Fruit fly (Drosophila melanogaster) whole organism, embryonic: ENCODE data around the gene CG33267.

Experiments used
- Asciz ChIP-seq: fragments of 200-800 bp; sonication (Bioruptor generic); optimal IDR thresholded peaks from 2 replicates; lab custom pipeline; 2017; ENCODE audit warnings: missing biosample characterization, mild to moderate bottlenecking, missing genetic modification characterization, missing genetic modification reagents
- CG10366 ChIP-seq: fragments of 200-800 bp; sonication (Bioruptor generic); IDR thresholded peaks from 2 replicates; pipeline ENCODE4 v1.3.6; 2022; ENCODE audit warnings: missing biosample characterization, missing genetic modification characterization
- CG10979 ChIP-seq: fragments of 200-800 bp; sonication (Bioruptor generic); optimal IDR thresholded peaks from 2 replicates; lab custom pipeline; 2018; ENCODE audit warnings: missing biosample characterization, mild to moderate bottlenecking, missing genetic modification characterization, moderate library complexity
- CG12391 ChIP-seq: fragments of 200-800 bp; sonication (Bioruptor generic); optimal IDR thresholded peaks from 3 replicates; lab custom pipeline; 2018; ENCODE audit warnings: missing biosample characterization, mild to moderate bottlenecking, missing genetic modification characterization, moderate library complexity
- CG13123 ChIP-seq: fragments of 200-800 bp; sonication (Bioruptor generic); optimal IDR thresholded peaks from 2 replicates; lab custom pipeline; 2016; ENCODE audit warnings: missing biosample characterization, missing genetic modification characterization
- CG14441 ChIP-seq: fragments of 200-800 bp; sonication (Bioruptor generic); IDR thresholded peaks from 2 replicates; pipeline ENCODE4 v1.3.6; 2022; ENCODE audit warnings: missing biosample characterization, missing genetic modification characterization
- CG15011 ChIP-seq: fragments of 200-800 bp; sonication (Bioruptor generic); optimal IDR thresholded peaks from 3 replicates; lab custom pipeline; 2018; ENCODE audit warnings: missing biosample characterization, mild to moderate bottlenecking, missing genetic modification characterization
- CG15696 ChIP-seq: fragments of 200-800 bp; sonication (Bioruptor generic); optimal IDR thresholded peaks from 2 replicates; lab custom pipeline; 2019; ENCODE audit warnings: missing biosample characterization, mild to moderate bottlenecking, missing genetic modification characterization, moderate library complexity
- CG16779 ChIP-seq: fragments of 200-800 bp; sonication (Bioruptor generic); IDR thresholded peaks from 2 replicates; pipeline ENCODE4 v1.3.6; 2022; ENCODE audit warnings: missing biosample characterization, missing genetic modification characterization
- CG17361 ChIP-seq: fragments of 200-800 bp; sonication (Bioruptor generic); IDR thresholded peaks from 3 replicates; pipeline ENCODE4 v1.3.6; 2022; ENCODE audit warnings: missing biosample characterization, missing genetic modification characterization
- CG18011 ChIP-seq: fragments of 200-800 bp; sonication (Bioruptor generic); optimal IDR thresholded peaks from 2 replicates; lab custom pipeline; 2017; ENCODE audit warnings: missing biosample characterization, missing genetic modification characterization, mild to moderate bottlenecking, moderate library complexity, missing genotype
- CG2116 ChIP-seq: fragments of 200-800 bp; sonication (Bioruptor generic); optimal IDR thresholded peaks from 3 replicates; lab custom pipeline; 2018; ENCODE audit warnings: missing biosample characterization, mild to moderate bottlenecking, missing genetic modification characterization
- CG2120 ChIP-seq: fragments of 200-800 bp; sonication (Bioruptor generic); optimal IDR thresholded peaks from 3 replicates; lab custom pipeline; 2016; ENCODE audit warnings: missing biosample characterization, missing genetic modification characterization
- CG2712 ChIP-seq: fragments of 200-800 bp; optimal IDR thresholded peaks from 3 replicates; lab custom pipeline; 2019; ENCODE audit warnings: missing biosample characterization, mild to moderate bottlenecking, missing genetic modification characterization, moderate library complexity
- CG3407 ChIP-seq: fragments of 200-800 bp; sonication (Bioruptor generic); optimal IDR thresholded peaks from 2 replicates; lab custom pipeline; 2018; ENCODE audit warnings: missing biosample characterization, mild to moderate bottlenecking, missing genetic modification characterization
- CG7987 ChIP-seq: fragments of 200-800 bp; sonication (Bioruptor generic); optimal IDR thresholded peaks from 2 replicates; lab custom pipeline; 2018; ENCODE audit warnings: missing biosample characterization, mild to moderate bottlenecking, missing genetic modification characterization, moderate library complexity
- CG8388 ChIP-seq: fragments of 200-800 bp; sonication (Bioruptor generic); optimal IDR thresholded peaks from 2 replicates; lab custom pipeline; 2019; ENCODE audit warnings: missing biosample characterization, mild to moderate bottlenecking, missing genetic modification characterization, moderate library complexity
- Dbx ChIP-seq: fragments of 200-800 bp; sonication (Bioruptor generic); IDR thresholded peaks from 3 replicates; pipeline ENCODE4 v1.3.6; 2022; ENCODE audit warnings: missing biosample characterization, missing genetic modification characterization
- Deaf1 ChIP-seq: fragments of 200-800 bp; optimal IDR thresholded peaks from 3 replicates; lab custom pipeline; 2019; ENCODE audit warnings: missing biosample characterization, mild to moderate bottlenecking, missing genetic modification characterization, moderate library complexity
- Dp ChIP-seq: fragments of 200-800 bp; sonication (Bioruptor generic); optimal IDR thresholded peaks from 2 replicates; lab custom pipeline; 2018; ENCODE audit warnings: missing biosample characterization, mild to moderate bottlenecking, missing genetic modification characterization, moderate library complexity
- E2f1 ChIP-seq: fragments of 200-800 bp; sonication (Bioruptor generic); IDR thresholded peaks from 2 replicates; pipeline ENCODE4 v1.3.6; 2022; ENCODE audit warnings: missing biosample characterization, missing genetic modification characterization
- GATAe ChIP-seq: fragments of 200-800 bp; sonication (Bioruptor generic); conservative IDR thresholded peaks from 2 replicates; pipeline ENCODE4 v1.3.6; 2022; ENCODE audit warnings: missing biosample characterization, missing genetic modification characterization
- HmgZ ChIP-seq: fragments of 200-800 bp; sonication (Bioruptor generic); optimal IDR thresholded peaks from 2 replicates; lab custom pipeline; 2018; ENCODE audit warnings: missing biosample characterization, mild to moderate bottlenecking, missing genetic modification characterization
- Hr78 ChIP-seq, 2 experiments: fragments of 200-800 bp in 1 of 2; fragments of >200 bp in 1 of 2; sonication (Bioruptor generic) in 1 of 2; optimal IDR thresholded peaks; 2 replicates each; lab custom pipeline; 2017 to 2019; ENCODE audit warnings: missing biosample characterization in 2 of 2, missing genetic modification characterization in 2 of 2, mild to moderate bottlenecking in 1 of 2, moderate library complexity in 1 of 2
- NK7.1 ChIP-seq: fragments of 200-800 bp; sonication (Bioruptor generic); optimal IDR thresholded peaks from 3 replicates; lab custom pipeline; 2016; ENCODE audit warnings: missing biosample characterization, missing genetic modification characterization
- NfI ChIP-seq: fragments of 200-800 bp; sonication (Bioruptor generic); optimal IDR thresholded peaks from 3 replicates; lab custom pipeline; 2018; ENCODE audit warnings: missing biosample characterization, mild to moderate bottlenecking, missing genetic modification characterization, moderate library complexity
- Six4 ChIP-seq: fragments of 200-800 bp; sonication (Bioruptor generic); optimal IDR thresholded peaks from 2 replicates; lab custom pipeline; 2016; ENCODE audit warnings: missing biosample characterization, missing genetic modification characterization
- Sry-β ChIP-seq: fragments of 200-800 bp; sonication (Bioruptor generic); optimal IDR thresholded peaks from 2 replicates; lab custom pipeline; 2018; ENCODE audit warnings: missing biosample characterization, mild to moderate bottlenecking, missing genetic modification characterization, moderate library complexity
- Xrp1 ChIP-seq: fragments of 200-800 bp; sonication (Bioruptor generic); IDR thresholded peaks from 2 replicates; pipeline ENCODE4 v1.3.6; 2022; ENCODE audit warnings: missing biosample characterization, missing genetic modification characterization
- ac ChIP-seq: fragments of 200-800 bp; sonication (Bioruptor generic); optimal IDR thresholded peaks from 3 replicates; lab custom pipeline; 2017; ENCODE audit warnings: missing biosample characterization, mild to moderate bottlenecking, missing genetic modification characterization
- ash1 ChIP-seq: fragments of 200-800 bp; sonication (Bioruptor generic); optimal IDR thresholded peaks from 2 replicates; lab custom pipeline; 2018; ENCODE audit warnings: missing biosample characterization, mild to moderate bottlenecking, missing genetic modification characterization
- bab2 ChIP-seq: fragments of 200-800 bp; sonication (Bioruptor generic); optimal IDR thresholded peaks from 2 replicates; lab custom pipeline; 2016; ENCODE audit warnings: missing biosample characterization, missing genetic modification characterization
- bcd ChIP-seq: fragments of 200-800 bp; sonication (Bioruptor generic); optimal IDR thresholded peaks from 2 replicates; lab custom pipeline; 2017; ENCODE audit warnings: missing biosample characterization, mild to moderate bottlenecking, missing genetic modification characterization
- bsh ChIP-seq, 2 experiments: fragments of 200-800 bp; sonication (Bioruptor generic); optimal IDR thresholded peaks; 2 replicates each; lab custom pipeline; 2017 to 2018; ENCODE audit warnings: mild to moderate bottlenecking in 2 of 2, missing biosample characterization in 2 of 2, missing genetic modification characterization in 2 of 2, moderate library complexity in 1 of 2
- caup ChIP-seq: fragments of 200-800 bp; sonication (Bioruptor generic); optimal IDR thresholded peaks from 3 replicates; lab custom pipeline; 2017; ENCODE audit warnings: missing biosample characterization, mild to moderate bottlenecking, missing genetic modification characterization, moderate library complexity; ENCODE audit not compliant: severe bottlenecking
- chinmo ChIP-seq: fragments of 200-800 bp; sonication (Bioruptor generic); IDR thresholded peaks from 4 replicates; pipeline ENCODE4 v1.3.6; 2022; ENCODE audit warnings: missing biosample characterization, missing genetic modification characterization; ENCODE audit not compliant: partially characterized antibody
- crol ChIP-seq: fragments of 200-800 bp; sonication (Bioruptor generic); IDR thresholded peaks from 2 replicates; pipeline ENCODE4 v1.3.6; 2022; ENCODE audit warnings: missing biosample characterization, missing genetic modification characterization
- crp ChIP-seq, 2 experiments: fragments of 200-800 bp; sonication (Bioruptor generic); optimal IDR thresholded peaks; 2 replicates in 1 of 2; 3 replicates in 1 of 2; lab custom pipeline; 2017; ENCODE audit warnings: missing biosample characterization in 2 of 2, missing genetic modification characterization in 2 of 2, mild to moderate bottlenecking in 1 of 2, moderate library complexity in 1 of 2
- dan ChIP-seq: fragments of 200-800 bp; sonication (Bioruptor generic); IDR thresholded peaks from 2 replicates; pipeline ENCODE4 v1.3.6; 2022; ENCODE audit warnings: missing biosample characterization, missing genetic modification characterization
- dm ChIP-seq: fragments of 200-800 bp; sonication (Bioruptor generic); optimal IDR thresholded peaks from 3 replicates; lab custom pipeline; 2016; ENCODE audit warnings: missing biosample characterization, missing genetic modification characterization
- ewg ChIP-seq: fragments of 200-800 bp; sonication (Bioruptor generic); optimal IDR thresholded peaks from 3 replicates; lab custom pipeline; 2017; ENCODE audit warnings: mild to moderate bottlenecking, missing biosample characterization, missing genetic modification reagents, missing genetic modification characterization
- kah ChIP-seq: fragments of 200-800 bp; sonication (Bioruptor generic); optimal IDR thresholded peaks from 2 replicates; lab custom pipeline; 2018; ENCODE audit warnings: missing biosample characterization, mild to moderate bottlenecking, missing genetic modification characterization
- lmd ChIP-seq: fragments of 200-800 bp; sonication (Bioruptor generic); IDR thresholded peaks from 2 replicates; pipeline ENCODE4 v1.3.6; 2022; ENCODE audit warnings: missing biosample characterization, missing genetic modification characterization
- mirr ChIP-seq: fragments of 200-800 bp; sonication (Bioruptor generic); optimal IDR thresholded peaks from 3 replicates; lab custom pipeline; 2018; ENCODE audit warnings: missing biosample characterization, mild to moderate bottlenecking, missing genetic modification characterization
- mld ChIP-seq: fragments of 200-800 bp; sonication (Bioruptor generic); IDR thresholded peaks from 3 replicates; pipeline ENCODE4 v1.3.6; 2022; ENCODE audit warnings: missing biosample characterization, missing genetic modification characterization; ENCODE audit not compliant: partially characterized antibody
- pho ChIP-seq: fragments of 200-800 bp; sonication (Bioruptor generic); optimal IDR thresholded peaks from 2 replicates; lab custom pipeline; 2016; ENCODE audit warnings: missing biosample characterization, missing genetic modification characterization
- schlank ChIP-seq: fragments of 200-800 bp; sonication (Bioruptor generic); optimal IDR thresholded peaks from 2 replicates; lab custom pipeline; 2018; ENCODE audit warnings: missing biosample characterization, mild to moderate bottlenecking, missing genetic modification characterization
- sens-2 ChIP-seq: fragments of 200-800 bp; sonication (Bioruptor generic); IDR thresholded peaks from 2 replicates; pipeline ENCODE4 v1.3.6; 2022; ENCODE audit warnings: missing biosample characterization, missing genetic modification characterization

Gene CG33267

dm6 chr3L:11551949-11552348 is 12.3 kb upstream of the CG33267 start (continued):
- TF ChIP-seq bsh (GFP tag; optimal IDR thresholded peaks at IDR 0.05; lab: Kevin White, UChicago) (peak in 1 of 2 experiments; percentile 73), bcd (GFP tag; lab: Kevin White, UChicago) (peak; percentile 12), CG10979 (tag; lab: Kevin White, UChicago) (peak; percentile 75), ac (peak; percentile 46), GATAe (GFP tag; lab: Robert Waterston, UW) (no peak), Asciz (GFP tag; lab: Kevin White, UChicago) (no peak), Deaf1 (tag; lab: Kevin White, UChicago) (no peak), Xrp1 (GFP tag; lab: Robert Waterston, UW) (peak; percentile 82), dm (no peak), CG12391 (tag; lab: Kevin White, UChicago) (peak; percentile 52), E2f1 (peak; percentile 52), CG17361 (peak; percentile 51; the same call in 1 of the 3 replicates)

dm6 chr3L:11552996-11553671 is 11.1 kb upstream of the CG33267 start:
- TF ChIP-seq NfI (GFP tag; lab: Kevin White, UChicago) (peak; percentile 15), lmd (GFP tag; lab: Robert Waterston, UW) (no peak), chinmo (GFP tag; lab: Robert Waterston, UW) (peak; percentile 98), CG8388 (GFP tag; lab: Kevin White, UChicago) (no peak), CG2712 (tag; lab: Kevin White, UChicago) (peak; percentile 34), bab2 (no peak), CG18011 (no peak), CG7987 (GFP tag; lab: Kevin White, UChicago) (no peak), CG13123 (GFP tag; lab: Kevin White, UChicago) (no peak), pho (GFP tag; lab: Kevin White, UChicago) (no peak), Sry-β (no peak), sens-2 (GFP tag; lab: Robert Waterston, UW) (no peak), ash1 (GFP tag; lab: Kevin White, UChicago) (peak; percentile 17), Hr78 (GFP tag; optimal IDR thresholded peaks at IDR 0.05; lab: Kevin White, UChicago) (peak in 1 of 2 experiments; percentile 66), HmgZ (tag; lab: Kevin White, UChicago) (peak; percentile 86), CG16779 (no peak), kah (GFP tag; lab: Kevin White, UChicago) (peak; percentile 100), CG10366 (GFP tag; lab: Robert Waterston, UW) (no peak), CG14441 (GFP tag; lab: Robert Waterston, UW) (no peak), mirr (GFP tag; lab: Kevin White, UChicago) (peak; percentile 59), CG2120 (no peak), ewg (GFP tag; lab: Kevin White, UChicago) (no peak), mld (peak; percentile 63; the same call in 1 of the 3 replicates), schlank (tag; lab: Kevin White, UChicago) (no peak), crol (GFP tag; lab: Robert Waterston, UW) (peak; percentile 46), NK7.1 (GFP tag; lab: Kevin White, UChicago) (no peak), dan (GFP tag; lab: Robert Waterston, UW) (no peak), CG15011 (GFP tag; lab: Kevin White, UChicago) (no peak), crp (GFP tag; optimal IDR thresholded peaks at IDR 0.05; lab: Kevin White, UChicago) (peak; percentile 79 to 97), Six4 (no peak), CG3407 (GFP tag; lab: Kevin White, UChicago) (peak; percentile 1), CG15696 (tag; lab: Kevin White, UChicago) (no peak), caup (GFP tag; lab: Kevin White, UChicago) (peak; percentile 68), Dbx (GFP tag; lab: Robert Waterston, UW) (0 out of 3 replicates have a peak, but pooled peaks have one; percentile 38), Dp (no peak), CG2116 (GFP tag; lab: Kevin White, UChicago) (no peak)
